Fruit fly (Drosophila melanogaster) whole organism, embryonic: ENCODE measurements around the gene Elal.

ENCODE experiments used
- Atf6 ChIP-seq: fragments of 200-800 bp; sonication (Bioruptor generic); IDR thresholded peaks from 2 replicates; pipeline ENCODE4 v1.3.6; 2022; ENCODE audit warnings: missing biosample characterization, missing genetic modification characterization
- CG10147 ChIP-seq: fragments of 200-800 bp; sonication (Bioruptor generic); optimal IDR thresholded peaks from 2 replicates; lab custom pipeline; 2019; ENCODE audit warnings: missing biosample characterization, mild to moderate bottlenecking, missing genetic modification characterization, moderate library complexity
- CG11456 ChIP-seq: fragments of 200-800 bp; sonication (Bioruptor generic); IDR thresholded peaks from 3 replicates; pipeline ENCODE4 v1.3.6; 2022; ENCODE audit warnings: missing biosample characterization, missing genetic modification characterization
- CG12744 ChIP-seq: fragments of 200-800 bp; sonication (Bioruptor generic); optimal IDR thresholded peaks from 2 replicates; lab custom pipeline; 2016; ENCODE audit warnings: missing biosample characterization, missing genetic modification characterization
- CG1647 ChIP-seq: fragments of 200-800 bp; sonication (Bioruptor generic); optimal IDR thresholded peaks from 3 replicates; lab custom pipeline; 2016; ENCODE audit warnings: missing biosample characterization, missing genetic modification characterization
- CG17612 ChIP-seq: fragments of 200-800 bp; sonication (Bioruptor generic); IDR thresholded peaks from 2 replicates; pipeline ENCODE4 v1.3.6; 2022; ENCODE audit warnings: missing biosample characterization, missing genetic modification characterization
- CG17802 ChIP-seq: fragments of 200-800 bp; sonication (Bioruptor generic); optimal IDR thresholded peaks from 2 replicates; lab custom pipeline; 2018; ENCODE audit warnings: missing biosample characterization, mild to moderate bottlenecking, missing genetic modification characterization, moderate library complexity
- CG1832 ChIP-seq: fragments of 200-800 bp; sonication (Bioruptor generic); optimal IDR thresholded peaks from 2 replicates; lab custom pipeline; 2017; ENCODE audit warnings: missing biosample characterization, mild to moderate bottlenecking, missing genetic modification characterization, inconsistent platforms
- CG2129 ChIP-seq: fragments of 200-800 bp; sonication (Bioruptor generic); IDR thresholded peaks from 2 replicates; pipeline ENCODE4 v1.3.6; 2022; ENCODE audit warnings: missing biosample characterization, missing genetic modification characterization; ENCODE audit not compliant: partially characterized antibody
- CG3407 ChIP-seq: fragments of 200-800 bp; sonication (Bioruptor generic); optimal IDR thresholded peaks from 2 replicates; lab custom pipeline; 2018; ENCODE audit warnings: missing biosample characterization, mild to moderate bottlenecking, missing genetic modification characterization
- CG4282 ChIP-seq: fragments of 200-800 bp; sonication (Bioruptor generic); optimal IDR thresholded peaks from 2 replicates; lab custom pipeline; 2016; ENCODE audit warnings: missing biosample characterization, missing genetic modification characterization
- CG4730 ChIP-seq: fragments of 200-800 bp; sonication (Bioruptor generic); IDR thresholded peaks from 2 replicates; pipeline ENCODE4 v1.3.6; 2022; ENCODE audit warnings: missing biosample characterization, missing genetic modification characterization
- CG5180 ChIP-seq: fragments of 200-800 bp; sonication (Bioruptor generic); optimal IDR thresholded peaks from 3 replicates; lab custom pipeline; 2017; ENCODE audit warnings: missing biosample characterization, missing genetic modification characterization, mild to moderate bottlenecking, moderate library complexity, missing genetic modification reagents
- CG8281 ChIP-seq: fragments of 200-800 bp; sonication (Bioruptor generic); optimal IDR thresholded peaks from 2 replicates; lab custom pipeline; 2018; ENCODE audit warnings: missing biosample characterization, mild to moderate bottlenecking, missing genetic modification characterization, moderate library complexity
- CTCF ChIP-seq: fragments of 200-800 bp; sonication (Bioruptor generic); optimal IDR thresholded peaks from 2 replicates; lab custom pipeline; 2017; ENCODE audit warnings: missing biosample characterization, mild to moderate bottlenecking, missing genetic modification characterization, moderate library complexity
- D ChIP-seq, 2 experiments: fragments of 200-800 bp in 1 of 2; fragments of >200 bp in 1 of 2; sonication (Bioruptor generic) in 1 of 2; optimal IDR thresholded peaks; 2 replicates in 1 of 2; 3 replicates in 1 of 2; lab custom pipeline; 2017; ENCODE audit warnings: mild to moderate bottlenecking in 1 of 2, missing biosample characterization in 1 of 2, missing genetic modification characterization in 1 of 2, missing genetic modification reagents in 1 of 2
- Dbx ChIP-seq: fragments of 200-800 bp; sonication (Bioruptor generic); IDR thresholded peaks from 3 replicates; pipeline ENCODE4 v1.3.6; 2022; ENCODE audit warnings: missing biosample characterization, missing genetic modification characterization
- Dip3 ChIP-seq: fragments of 200-800 bp; sonication (Bioruptor generic); optimal IDR thresholded peaks from 3 replicates; lab custom pipeline; 2016; ENCODE audit warnings: missing biosample characterization, missing genetic modification characterization
- Dref ChIP-seq: fragments of 200-800 bp; sonication (Bioruptor generic); IDR thresholded peaks from 2 replicates; pipeline ENCODE4 v1.3.6; 2022; ENCODE audit warnings: missing biosample characterization, missing genetic modification characterization
- E2f1 ChIP-seq: fragments of 200-800 bp; sonication (Bioruptor generic); IDR thresholded peaks from 2 replicates; pipeline ENCODE4 v1.3.6; 2022; ENCODE audit warnings: missing biosample characterization, missing genetic modification characterization
- H15 ChIP-seq: fragments of 200-800 bp; sonication (Bioruptor generic); IDR thresholded peaks from 3 replicates; pipeline ENCODE4 v1.3.6; 2022; ENCODE audit warnings: missing biosample characterization, missing genetic modification characterization
- HLH3B ChIP-seq: fragments of 200-800 bp; sonication (Bioruptor generic); IDR thresholded peaks from 2 replicates; pipeline ENCODE4 v1.3.6; 2022; ENCODE audit warnings: missing biosample characterization, missing genetic modification characterization
- Mad ChIP-seq: fragments of 200-800 bp; sonication (Bioruptor generic); optimal IDR thresholded peaks from 2 replicates; lab custom pipeline; 2016; ENCODE audit warnings: missing biosample characterization, missing genetic modification characterization
- Nf-YC ChIP-seq: fragments of 200-800 bp; optimal IDR thresholded peaks from 3 replicates; lab custom pipeline; 2019; ENCODE audit warnings: missing biosample characterization, mild to moderate bottlenecking, missing genetic modification characterization, moderate library complexity
- Oaz ChIP-seq: fragments of 200-800 bp; sonication (Bioruptor generic); IDR thresholded peaks from 2 replicates; pipeline ENCODE4 v1.3.6; 2022; ENCODE audit warnings: missing biosample characterization, missing genetic modification characterization
- Opbp ChIP-seq: fragments of 200-800 bp; sonication (Bioruptor generic); IDR thresholded peaks from 3 replicates; pipeline ENCODE4 v1.3.6; 2022; ENCODE audit warnings: missing biosample characterization, missing genetic modification characterization; ENCODE audit not compliant: partially characterized antibody
- Pdp1 ChIP-seq, 2 experiments: fragments of 200-800 bp; sonication (Bioruptor generic); optimal IDR thresholded peaks; 3 replicates each; lab custom pipeline; 2016; ENCODE audit warnings: missing biosample characterization in 2 of 2, missing genetic modification characterization in 2 of 2, mild to moderate bottlenecking in 1 of 2, moderate library complexity in 1 of 2
- Sry-β ChIP-seq: fragments of 200-800 bp; sonication (Bioruptor generic); optimal IDR thresholded peaks from 2 replicates; lab custom pipeline; 2018; ENCODE audit warnings: missing biosample characterization, mild to moderate bottlenecking, missing genetic modification characterization, moderate library complexity
- al ChIP-seq: fragments of 200-800 bp; sonication (Bioruptor generic); IDR thresholded peaks from 2 replicates; pipeline ENCODE4 v1.3.6; 2022; ENCODE audit warnings: missing biosample characterization, missing genetic modification characterization
- bbx ChIP-seq: fragments of 200-800 bp; sonication (Bioruptor generic); IDR thresholded peaks from 2 replicates; pipeline ENCODE4 v1.3.6; 2022; ENCODE audit warnings: missing biosample characterization, missing genetic modification characterization; ENCODE audit not compliant: partially characterized antibody
- bsh ChIP-seq, 2 experiments: fragments of 200-800 bp; sonication (Bioruptor generic); optimal IDR thresholded peaks; 2 replicates each; lab custom pipeline; 2017 to 2018; ENCODE audit warnings: mild to moderate bottlenecking in 2 of 2, missing biosample characterization in 2 of 2, missing genetic modification characterization in 2 of 2, moderate library complexity in 1 of 2
- chm ChIP-seq: fragments of 200-800 bp; sonication (Bioruptor generic); IDR thresholded peaks from 2 replicates; pipeline ENCODE4 v1.3.6; 2022; ENCODE audit warnings: missing biosample characterization, missing genetic modification characterization
- crc ChIP-seq: fragments of 200-800 bp; sonication (Bioruptor generic); optimal IDR thresholded peaks from 2 replicates; lab custom pipeline; 2016; ENCODE audit warnings: missing biosample characterization, missing genetic modification characterization
- dmrt99B ChIP-seq: fragments of 200-800 bp; sonication (Bioruptor generic); optimal IDR thresholded peaks from 2 replicates; lab custom pipeline; 2018; ENCODE audit warnings: missing biosample characterization, mild to moderate bottlenecking, missing genetic modification characterization, moderate library complexity
- ems ChIP-seq: fragments of 200-800 bp; sonication (Bioruptor generic); optimal IDR thresholded peaks from 3 replicates; lab custom pipeline; 2016; ENCODE audit warnings: missing biosample characterization, missing genetic modification characterization
- grau ChIP-seq: fragments of 200-800 bp; optimal IDR thresholded peaks from 3 replicates; lab custom pipeline; 2019; ENCODE audit warnings: missing biosample characterization, mild to moderate bottlenecking, missing genetic modification characterization, moderate library complexity
- gsb-n ChIP-seq: fragments of 200-800 bp; sonication (Bioruptor generic); optimal IDR thresholded peaks from 3 replicates; lab custom pipeline; 2018; ENCODE audit warnings: missing biosample characterization, mild to moderate bottlenecking, missing genetic modification characterization
- jumu ChIP-seq: fragments of 200-800 bp; sonication (Bioruptor generic); optimal IDR thresholded peaks from 3 replicates; lab custom pipeline; 2016; ENCODE audit warnings: missing biosample characterization, missing genetic modification characterization
- ken ChIP-seq: fragments of 200-800 bp; sonication (Bioruptor generic); IDR thresholded peaks from 3 replicates; pipeline ENCODE4 v1.3.6; 2022; ENCODE audit warnings: missing biosample characterization, missing genetic modification characterization
- nau ChIP-seq: fragments of 200-800 bp; sonication (Bioruptor generic); optimal IDR thresholded peaks from 3 replicates; lab custom pipeline; 2017; ENCODE audit warnings: missing biosample characterization, mild to moderate bottlenecking, missing genetic modification characterization, missing genetic modification reagents
- nmo ChIP-seq: fragments of 200-800 bp; sonication (Bioruptor generic); optimal IDR thresholded peaks from 2 replicates; lab custom pipeline; 2018; ENCODE audit warnings: missing biosample characterization, mild to moderate bottlenecking, missing genetic modification characterization, moderate library complexity
- p53 ChIP-seq: fragments of 200-800 bp; sonication (Bioruptor generic); optimal IDR thresholded peaks from 2 replicates; lab custom pipeline; 2016; ENCODE audit warnings: missing biosample characterization, missing genetic modification characterization
- pho ChIP-seq: fragments of 200-800 bp; sonication (Bioruptor generic); optimal IDR thresholded peaks from 2 replicates; lab custom pipeline; 2016; ENCODE audit warnings: missing biosample characterization, missing genetic modification characterization
- pzg ChIP-seq: fragments of 200-800 bp; sonication (Bioruptor generic); optimal IDR thresholded peaks from 3 replicates; lab custom pipeline; 2018; ENCODE audit warnings: missing biosample characterization, mild to moderate bottlenecking, missing genetic modification characterization, moderate library complexity
- repo ChIP-seq: fragments of 200-800 bp; sonication (Bioruptor generic); optimal IDR thresholded peaks from 2 replicates; lab custom pipeline; 2016; ENCODE audit warnings: missing biosample characterization, missing genetic modification characterization
- slp2 ChIP-seq: fragments of 200-800 bp; sonication (Bioruptor generic); optimal IDR thresholded peaks from 2 replicates; lab custom pipeline; 2016; ENCODE audit warnings: missing biosample characterization, missing genetic modification characterization
- tio ChIP-seq: fragments of 200-800 bp; sonication (Bioruptor generic); optimal IDR thresholded peaks from 2 replicates; lab custom pipeline; 2017; ENCODE audit warnings: missing biosample characterization, missing genetic modification characterization, inconsistent platforms
- vnd ChIP-seq: fragments of 200-800 bp; sonication (Bioruptor generic); IDR thresholded peaks from 3 replicates; pipeline ENCODE4 v1.3.6; 2022; ENCODE audit warnings: missing biosample characterization, missing genetic modification characterization; ENCODE audit not compliant: partially characterized antibody
- zen ChIP-seq: fragments of 200-800 bp; sonication (Bioruptor generic); optimal IDR thresholded peaks from 3 replicates; lab custom pipeline; 2018; ENCODE audit warnings: missing biosample characterization, mild to moderate bottlenecking, missing genetic modification characterization, moderate library complexity

Elal gene

dm6 chr3R:24816993-24817854 lies 47.9 kb upstream of the Elal start, which contains the start of the genes CG5808 and Saf-B (continued):
- TF ChIP-seq vnd (GFP tag; lab: Robert Waterston, UW) = peak; percentile 88
- no peak for TF ChIP-seq CG3407 (GFP tag; lab: Kevin White, UChicago)
- no peak for TF ChIP-seq D (optimal IDR thresholded peaks at IDR 0.05; lab: Kevin White, UChicago)
- peak; percentile 27 for TF ChIP-seq D (GFP tag; optimal IDR thresholded peaks at IDR 0.05; lab: Kevin White, UChicago)
- TF ChIP-seq Dip3 = no peak
- peak; percentile 2 for TF ChIP-seq CG17802 (tag; lab: Kevin White, UChicago)
- no peak for TF ChIP-seq CG11456 (GFP tag; lab: Robert Waterston, UW)
- no peak for TF ChIP-seq Pdp1 (GFP tag; optimal IDR thresholded peaks at IDR 0.05; lab: Kevin White, UChicago)
- TF ChIP-seq gsb-n = no peak
- TF ChIP-seq jumu (GFP tag; lab: Kevin White, UChicago) = no peak
- no peak for TF ChIP-seq CG8281 (tag; lab: Kevin White, UChicago)
- TF ChIP-seq zen (tag; lab: Kevin White, UChicago) = peak; percentile 32
- peak; percentile 31; the same call in 1 of the 2 replicates for TF ChIP-seq HLH3B (GFP tag; lab: Robert Waterston, UW)
- TF ChIP-seq nmo (GFP tag; lab: Kevin White, UChicago) = peak; percentile 85
- TF ChIP-seq ems (GFP tag; lab: Kevin White, UChicago) = no peak
- peak; percentile 82 for TF ChIP-seq Dref (GFP tag; lab: Robert Waterston, UW)
- peak; percentile 80 for TF ChIP-seq Opbp (GFP tag; lab: Robert Waterston, UW)
- TF ChIP-seq CG17612 (GFP tag; lab: Robert Waterston, UW) = no peak
- peak; percentile 10 for TF ChIP-seq Sry-β
- peak; percentile 60 for TF ChIP-seq CG2129 (GFP tag; lab: Robert Waterston, UW)
- no peak for TF ChIP-seq Mad (GFP tag; lab: Kevin White, UChicago)
- TF ChIP-seq repo = no peak
- no peak for TF ChIP-seq Nf-YC (tag; lab: Kevin White, UChicago)
- TF ChIP-seq CTCF (GFP tag; lab: Kevin White, UChicago) = no peak
- no peak for TF ChIP-seq p53 (GFP tag; lab: Kevin White, UChicago)
- no peak for TF ChIP-seq CG12744 (GFP tag; lab: Kevin White, UChicago)
- peak; percentile 29 for TF ChIP-seq pzg (GFP tag; lab: Kevin White, UChicago)
- no peak for TF ChIP-seq CG10147 (GFP tag; lab: Kevin White, UChicago)
- no peak for TF ChIP-seq tio (GFP tag; lab: Kevin White, UChicago)
- no peak for TF ChIP-seq Oaz (GFP tag; lab: Robert Waterston, UW)
- no peak for TF ChIP-seq chm (GFP tag; lab: Robert Waterston, UW)
- no peak for TF ChIP-seq CG4730
- no peak for TF ChIP-seq dmrt99B (tag; lab: Kevin White, UChicago)
- TF ChIP-seq slp2 (GFP tag; lab: Kevin White, UChicago) = no peak
- no peak for TF ChIP-seq nau (GFP tag; lab: Kevin White, UChicago)
- TF ChIP-seq ken = no peak
- no peak for TF ChIP-seq Atf6 (GFP tag; lab: Robert Waterston, UW)
- no peak for TF ChIP-seq CG1832 (GFP tag; lab: Kevin White, UChicago)
- TF ChIP-seq CG4282 = no peak
- no peak for TF ChIP-seq CG1647
- TF ChIP-seq CG5180 (GFP tag; lab: Kevin White, UChicago) = no peak
- TF ChIP-seq Dbx = peak; percentile 44; the same call in 2 of the 3 replicates
- TF ChIP-seq pho (GFP tag; lab: Kevin White, UChicago) = peak; percentile 7
- 0 out of 2 replicates have a peak, but pooled peaks have one; percentile 34 for TF ChIP-seq al
- no peak for TF ChIP-seq grau (tag; lab: Kevin White, UChicago)
- no peak for TF ChIP-seq crc (GFP tag; lab: Kevin White, UChicago)
- peak; percentile 77 for TF ChIP-seq bbx (GFP tag; lab: Robert Waterston, UW)
- TF ChIP-seq H15 = no peak
- TF ChIP-seq bsh (GFP tag; optimal IDR thresholded peaks at IDR 0.05; lab: Kevin White, UChicago) = no peak
- peak; percentile 59 for TF ChIP-seq E2f1
